Worm (Caenorhabditis elegans): ENCODE results near the gene clec-43.

DNA sequence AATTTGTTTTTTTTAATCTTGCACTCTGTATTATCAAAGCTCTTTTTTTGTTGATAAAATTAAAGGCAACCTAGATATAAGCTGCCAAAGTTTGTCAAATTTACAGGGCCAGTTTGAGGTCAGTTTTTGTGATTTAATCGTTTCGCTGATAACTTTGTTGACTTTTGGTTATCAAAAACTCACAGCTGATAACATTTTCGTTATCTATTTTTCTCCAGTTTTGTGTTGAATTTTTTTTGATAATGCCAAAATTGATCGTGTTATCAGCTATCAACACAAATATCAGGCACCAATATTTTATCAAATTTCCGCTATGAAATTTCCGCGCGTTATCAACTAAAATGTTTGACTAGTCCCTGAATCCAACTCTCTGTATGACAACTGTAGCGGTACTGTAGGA lies 28.7 kb upstream of the clec-43 start:
- TF ChIP-seq tbx-2 (tag; optimal IDR thresholded peaks at IDR 0.05) = no peak
- no peak for TF ChIP-seq nhr-11 (tag; optimal IDR thresholded peaks at IDR 0.05)
- peak; percentile 31 for TF ChIP-seq nhr-90 (tag; optimal IDR thresholded peaks at IDR 0.05; ENCODE audit: poor library complexity)
- no peak for TF ChIP-seq ztf-11 (tag; optimal IDR thresholded peaks at IDR 0.05)
- TF ChIP-seq ztf-4 (tag; optimal IDR thresholded peaks at IDR 0.05) = no peak
